Fruit fly (Drosophila melanogaster) whole organism, pupa: ENCODE data around the gene TwdlZ.

Experiments used
- CG10348 ChIP-seq: fragments of 200-800 bp; sonication (Bioruptor generic); IDR thresholded peaks from 2 replicates; pipeline ENCODE4 v1.3.6; 2022; ENCODE audit warnings: missing biosample characterization, missing genetic modification characterization
- CG12605 ChIP-seq: fragments of 200-800 bp; sonication (Bioruptor generic); IDR thresholded peaks from 2 replicates; pipeline ENCODE4 v1.3.6; 2022; ENCODE audit warnings: missing biosample characterization, missing genetic modification characterization
- CG13204 ChIP-seq: fragments of 200-800 bp; sonication (Bioruptor generic); optimal IDR thresholded peaks from 2 replicates; lab custom pipeline; 2018; ENCODE audit warnings: missing biosample characterization, mild to moderate bottlenecking, missing genetic modification characterization, moderate library complexity
- CG14655 ChIP-seq: fragments of 200-800 bp; sonication (Bioruptor generic); optimal IDR thresholded peaks from 3 replicates; lab custom pipeline; 2017; ENCODE audit warnings: mild to moderate bottlenecking, missing biosample characterization, missing genetic modification reagents, missing genetic modification characterization
- CG15710 ChIP-seq: fragments of 200-800 bp; sonication (Bioruptor generic); optimal IDR thresholded peaks from 2 replicates; lab custom pipeline; 2018; ENCODE audit warnings: missing biosample characterization, mild to moderate bottlenecking, missing genetic modification characterization, moderate library complexity
- CG17806 ChIP-seq: fragments of 200-800 bp; sonication (Bioruptor generic); optimal IDR thresholded peaks from 2 replicates; lab custom pipeline; 2018; ENCODE audit warnings: missing biosample characterization, mild to moderate bottlenecking, missing genetic modification characterization, moderate library complexity
- CG32121 ChIP-seq: fragments of 200-800 bp; sonication (Bioruptor generic); IDR thresholded peaks from 2 replicates; pipeline ENCODE4 v1.3.6; 2022; ENCODE audit warnings: missing biosample characterization, missing genetic modification characterization
- CG34367 ChIP-seq: fragments of 200-800 bp; sonication (Bioruptor generic); optimal IDR thresholded peaks from 2 replicates; lab custom pipeline; 2018; ENCODE audit warnings: missing biosample characterization, mild to moderate bottlenecking, missing genetic modification characterization
- CG4496 ChIP-seq: fragments of 200-800 bp; sonication (Bioruptor generic); IDR thresholded peaks from 3 replicates; pipeline ENCODE4 v1.3.6; 2022; ENCODE audit warnings: missing biosample characterization, missing genetic modification characterization
- CG8159 ChIP-seq: fragments of 200-800 bp; sonication (Bioruptor generic); optimal IDR thresholded peaks from 3 replicates; lab custom pipeline; 2018; ENCODE audit warnings: missing biosample characterization, mild to moderate bottlenecking, missing genetic modification characterization, moderate library complexity
- CG8301 ChIP-seq: fragments of 200-800 bp; sonication (Bioruptor generic); optimal IDR thresholded peaks from 2 replicates; lab custom pipeline; 2018; ENCODE audit warnings: missing biosample characterization, mild to moderate bottlenecking, missing genetic modification characterization
- CG9948 ChIP-seq: fragments of 200-800 bp; sonication (Bioruptor generic); optimal IDR thresholded peaks from 2 replicates; lab custom pipeline; 2018; ENCODE audit warnings: missing biosample characterization, mild to moderate bottlenecking, missing genetic modification characterization, moderate library complexity
- D1 ChIP-seq: fragments of 200-800 bp; sonication (Bioruptor generic); optimal IDR thresholded peaks from 2 replicates; lab custom pipeline; 2018; ENCODE audit warnings: missing biosample characterization, mild to moderate bottlenecking, missing genetic modification characterization, moderate library complexity
- EcR ChIP-seq: fragments of 200-800 bp; sonication (Bioruptor generic); optimal IDR thresholded peaks from 3 replicates; lab custom pipeline; 2019; ENCODE audit warnings: missing biosample characterization, missing genetic modification characterization, mild to moderate bottlenecking, moderate library complexity, missing genetic modification reagents
- Ets98B ChIP-seq: fragments of 200-800 bp; sonication (Bioruptor generic); IDR thresholded peaks from 2 replicates; pipeline ENCODE4 v1.3.6; 2022; ENCODE audit warnings: missing biosample characterization, missing genetic modification characterization
- Pif1A ChIP-seq: fragments of 200-800 bp; sonication (Bioruptor generic); optimal IDR thresholded peaks from 3 replicates; lab custom pipeline; 2016; ENCODE audit warnings: missing biosample characterization, missing genetic modification characterization
- Pif1B ChIP-seq: fragments of 200-800 bp; sonication (Bioruptor generic); optimal IDR thresholded peaks from 3 replicates; lab custom pipeline; 2016; ENCODE audit warnings: missing biosample characterization, missing genetic modification characterization
- Snoo ChIP-seq: fragments of 200-800 bp; sonication (Bioruptor generic); optimal IDR thresholded peaks from 3 replicates; lab custom pipeline; 2017; ENCODE audit warnings: missing biosample characterization, mild to moderate bottlenecking, missing genetic modification characterization, inconsistent platforms
- fd96Ca ChIP-seq: fragments of 200-800 bp; sonication (Bioruptor generic); IDR thresholded peaks from 3 replicates; pipeline ENCODE4 v1.3.6; 2022; ENCODE audit warnings: missing biosample characterization, missing genetic modification characterization
- gl ChIP-seq: fragments of 200-800 bp; sonication (Bioruptor generic); optimal IDR thresholded peaks from 2 replicates; lab custom pipeline; 2018; ENCODE audit warnings: missing biosample characterization, mild to moderate bottlenecking, missing genetic modification characterization
- rn ChIP-seq: fragments of 200-800 bp; sonication (Bioruptor generic); IDR thresholded peaks from 2 replicates; pipeline ENCODE4 v1.3.6; 2022; ENCODE audit warnings: missing biosample characterization, missing genetic modification characterization

Gene TwdlZ

dm6 chrX:16737878-16738277 is at the start of gene TwdlZ:
Gene TwdlZ, plus strand, starts transcription at chrX:16738178.
- TF ChIP-seq Snoo (tag; lab: Kevin White, UChicago) = no peak
- no peak for TF ChIP-seq rn (GFP tag; lab: Robert Waterston, UW)
- no peak for TF ChIP-seq CG8159 (tag; lab: Kevin White, UChicago)
- no peak for TF ChIP-seq CG4496 (GFP tag; lab: Robert Waterston, UW)
- no peak for TF ChIP-seq Pif1B (GFP tag; lab: Kevin White, UChicago)
- no peak for TF ChIP-seq Pif1A
- no peak for TF ChIP-seq CG10348 (GFP tag; lab: Robert Waterston, UW)
- no peak for TF ChIP-seq CG14655 (GFP tag; lab: Kevin White, UChicago)
- no peak for TF ChIP-seq CG32121
- TF ChIP-seq CG34367 (tag; lab: Kevin White, UChicago) = no peak
- no peak for TF ChIP-seq CG17806 (tag; lab: Kevin White, UChicago)
- no peak for TF ChIP-seq EcR (GFP tag; lab: Kevin White, UChicago)
- TF ChIP-seq CG9948 (tag; lab: Kevin White, UChicago) = no peak

dm6 chrX:16689339-16689738 is 48.6 kb upstream of the TwdlZ start:
- TF ChIP-seq CG15710 (tag; lab: Kevin White, UChicago) (no peak), EcR (GFP tag; lab: Kevin White, UChicago) (no peak), CG34367 (tag; lab: Kevin White, UChicago) (no peak), CG4496 (GFP tag; lab: Robert Waterston, UW) (no peak), CG8301 (tag; lab: Kevin White, UChicago) (no peak), CG17806 (tag; lab: Kevin White, UChicago) (no peak), Pif1B (GFP tag; lab: Kevin White, UChicago) (no peak), CG32121 (no peak), Snoo (tag; lab: Kevin White, UChicago) (no peak), CG9948 (tag; lab: Kevin White, UChicago) (no peak), Ets98B (GFP tag; lab: Robert Waterston, UW) (no peak), CG12605 (no peak), CG8159 (tag; lab: Kevin White, UChicago) (no peak), CG13204 (GFP tag; lab: Kevin White, UChicago) (no peak)
- TF ChIP-seq, all 21 proteins: peak for 0

dm6 chrX:16689966-16690365 is 48.0 kb upstream of the TwdlZ start:
- TF ChIP-seq CG17806 (tag; lab: Kevin White, UChicago) (peak; percentile 31), CG8159 (tag; lab: Kevin White, UChicago) (peak; percentile 35), CG9948 (tag; lab: Kevin White, UChicago) (peak; percentile 21), CG14655 (GFP tag; lab: Kevin White, UChicago) (peak; percentile 20), rn (GFP tag; lab: Robert Waterston, UW) (no peak), CG4496 (GFP tag; lab: Robert Waterston, UW) (no peak), CG15710 (tag; lab: Kevin White, UChicago) (peak; percentile 13)

- TF ChIP-seq Pif1A (peak; percentile 46), fd96Ca (GFP tag; lab: Robert Waterston, UW) (peak; percentile 62; the same call in 1 of the 3 replicates), CG17806 (tag; lab: Kevin White, UChicago) (peak; percentile 36), CG9948 (tag; lab: Kevin White, UChicago) (peak; percentile 50), gl (no peak), D1 (tag; lab: Kevin White, UChicago) (no peak), Pif1B (GFP tag; lab: Kevin White, UChicago) (peak; percentile 39), CG4496 (GFP tag; lab: Robert Waterston, UW) (peak; percentile 44; the same call in 1 of the 3 replicates), CG34367 (tag; lab: Kevin White, UChicago) (peak; percentile 12), CG12605 (peak; percentile 48; the same call in 1 of the 2 replicates), Snoo (tag; lab: Kevin White, UChicago) (no peak), CG8301 (tag; lab: Kevin White, UChicago) (peak; percentile 52), CG14655 (GFP tag; lab: Kevin White, UChicago) (peak; percentile 60), CG8159 (tag; lab: Kevin White, UChicago) (peak; percentile 4), rn (GFP tag; lab: Robert Waterston, UW) (no peak)
- TF ChIP-seq, all 21 proteins: peak for 11
These were observed 47.5 kb upstream of the TwdlZ start for dm6 chrX:16690499-16690898.

dm6 chrX:16691440-16691839 is 46.5 kb upstream of the TwdlZ start:
- peak; percentile 79 for TF ChIP-seq CG8301 (tag; lab: Kevin White, UChicago)
- TF ChIP-seq CG17806 (tag; lab: Kevin White, UChicago) = peak; percentile 62
- peak; percentile 95 for TF ChIP-seq CG4496 (GFP tag; lab: Robert Waterston, UW)
- TF ChIP-seq CG14655 (GFP tag; lab: Kevin White, UChicago) = peak; percentile 81
- peak; percentile 77 for TF ChIP-seq Pif1A
- peak; percentile 66 for TF ChIP-seq rn (GFP tag; lab: Robert Waterston, UW)
- TF ChIP-seq Snoo (tag; lab: Kevin White, UChicago) = peak; percentile 48
- peak; percentile 19; the same call in 1 of the 2 replicates for TF ChIP-seq CG10348 (GFP tag; lab: Robert Waterston, UW)
- TF ChIP-seq CG8159 (tag; lab: Kevin White, UChicago) = peak; percentile 62
- peak; percentile 61 for TF ChIP-seq CG9948 (tag; lab: Kevin White, UChicago)
- peak; percentile 90 for TF ChIP-seq CG32121
- peak; percentile 87 for TF ChIP-seq CG12605
- no peak for TF ChIP-seq CG13204 (GFP tag; lab: Kevin White, UChicago)
- peak; percentile 43 for TF ChIP-seq gl
- TF ChIP-seq EcR (GFP tag; lab: Kevin White, UChicago) = no peak
- TF ChIP-seq CG15710 (tag; lab: Kevin White, UChicago) = peak; percentile 74
- peak; percentile 90 for TF ChIP-seq Ets98B (GFP tag; lab: Robert Waterston, UW)
- peak; percentile 68 for TF ChIP-seq CG34367 (tag; lab: Kevin White, UChicago)
- peak; percentile 65 for TF ChIP-seq Pif1B (GFP tag; lab: Kevin White, UChicago)
- TF ChIP-seq fd96Ca (GFP tag; lab: Robert Waterston, UW) = peak; percentile 90
- no peak for TF ChIP-seq D1 (tag; lab: Kevin White, UChicago)
